Worm (Caenorhabditis elegans) whole organism, L4/young adult: ENCODE data around the gene F54D10.7.

ENCODE experiments used
- W03F9.2 ChIP-seq: fragments of 150-350 bp; optimal IDR thresholded peaks from 2 replicates; lab custom pipeline; 2014; ENCODE audit warnings: missing biosample characterization, missing genetic modification characterization
- dao-5 ChIP-seq: sonication (generic microtip); optimal IDR thresholded peaks from 2 replicates; lab custom pipeline; 2016; ENCODE audit warnings: missing genotype, missing genetic modification characterization, moderate library complexity, missing compliant biosample characterization
- him-1 ChIP-seq: sonication (generic microtip); optimal IDR thresholded peaks from 2 replicates; lab custom pipeline; 2016; ENCODE audit warnings: missing genotype, missing genetic modification reagents, missing genetic modification characterization, missing compliant biosample characterization

DNA sequence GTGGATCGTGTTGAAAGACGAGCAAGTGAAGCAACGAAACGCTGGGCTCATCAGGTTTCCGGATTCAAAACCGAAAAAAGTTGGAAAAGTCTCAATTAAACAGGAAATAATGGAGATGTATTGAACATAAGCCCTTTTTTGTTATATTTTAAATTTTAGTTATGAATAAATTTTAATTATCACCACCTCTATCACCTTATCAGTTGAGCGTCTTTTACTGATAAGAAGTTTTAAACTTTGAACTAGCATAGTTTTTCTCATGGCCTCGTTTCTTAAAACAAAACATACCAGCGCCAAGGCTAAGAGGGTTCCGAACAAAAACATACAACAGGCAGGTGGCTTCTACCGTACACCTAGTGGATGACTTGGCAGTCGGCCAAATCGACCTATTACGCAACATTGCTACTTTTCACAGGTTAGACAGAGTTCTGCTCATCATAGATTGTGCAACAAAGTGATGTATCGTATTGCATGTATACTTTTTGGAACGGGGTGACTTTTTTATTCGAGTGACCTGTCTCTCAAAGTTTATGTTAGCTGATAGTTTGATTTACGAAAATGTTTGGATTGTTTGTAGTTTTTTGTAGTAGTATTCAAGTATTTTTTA is 32.6 kb downstream of the F54D10.7 start:
- no peak for TF ChIP-seq W03F9.2 (tag; lab: Kevin White, UChicago)
- no peak for TF ChIP-seq dao-5
- no peak for TF ChIP-seq him-1 (tag; lab: Kevin White, UChicago)
